Worm (Caenorhabditis elegans): Measurements from ENCODE around the gene mec-4.

- TF ChIP-seq fos-1 (tag; optimal IDR thresholded peaks at IDR 0.05) (no peak), nhr-28 (tag; optimal IDR thresholded peaks at IDR 0.05) (no peak), fkh-10 (GFP tag; optimal IDR thresholded peaks at IDR 0.05) (no peak)
Observed at ce11 chrX:16808526-16808925, 1.6 kb upstream of the mec-4 start.

All from whole organism, L4 larva.